Worm (Caenorhabditis elegans) whole organism, L3 larva: ENCODE measurements around the gene R12G8.1.

Experiments used
- elt-3 ChIP-seq, 3 experiments: fragments of 150-350 bp in 1 of 3; sonication (generic microtip) in 2 of 3; optimal IDR thresholded peaks; 2 replicates in 2 of 3; 4 replicates in 1 of 3; lab custom pipeline; 2014 to 2017; ENCODE audit warnings: missing biosample characterization in 3 of 3, missing genetic modification characterization in 3 of 3
- fkh-10 ChIP-seq: sonication (generic microtip); optimal IDR thresholded peaks from 2 replicates; lab custom pipeline; 2017; ENCODE audit warnings: missing biosample characterization, missing genetic modification reagents, missing genetic modification characterization
- lin-39 ChIP-seq: fragments of 150-350 bp; optimal IDR thresholded peaks from 2 replicates; lab custom pipeline; 2018; ENCODE audit warnings: missing biosample characterization, missing genetic modification reagents, missing genetic modification characterization
- nfya-1 ChIP-seq: sonication (generic microtip); optimal IDR thresholded peaks from 2 replicates; lab custom pipeline; 2017; ENCODE audit warnings: missing genetic modification characterization, mild to moderate bottlenecking, missing compliant biosample characterization, antibody characterized with exemption, moderate library complexity; ENCODE audit not compliant: insufficient read depth
- nhr-76 ChIP-seq: fragments of 150-350 bp; sonication (generic microtip); optimal IDR thresholded peaks from 5 replicates; lab custom pipeline; 2014; ENCODE audit warnings: missing biosample characterization, missing genetic modification characterization
- skn-1 ChIP-seq: fragments of 150-350 bp; optimal IDR thresholded peaks from 2 replicates; lab custom pipeline; 2014; ENCODE audit warnings: missing biosample characterization, missing genetic modification characterization
- snpc-4 ChIP-seq: fragments of 150-350 bp; optimal IDR thresholded peaks from 2 replicates; lab custom pipeline; 2014; ENCODE audit warnings: missing biosample characterization, missing genetic modification characterization
- ztf-11 ChIP-seq: fragments of 150-350 bp; optimal IDR thresholded peaks from 2 replicates; lab custom pipeline; 2014; ENCODE audit warnings: missing biosample characterization, missing genetic modification characterization

DNA sequence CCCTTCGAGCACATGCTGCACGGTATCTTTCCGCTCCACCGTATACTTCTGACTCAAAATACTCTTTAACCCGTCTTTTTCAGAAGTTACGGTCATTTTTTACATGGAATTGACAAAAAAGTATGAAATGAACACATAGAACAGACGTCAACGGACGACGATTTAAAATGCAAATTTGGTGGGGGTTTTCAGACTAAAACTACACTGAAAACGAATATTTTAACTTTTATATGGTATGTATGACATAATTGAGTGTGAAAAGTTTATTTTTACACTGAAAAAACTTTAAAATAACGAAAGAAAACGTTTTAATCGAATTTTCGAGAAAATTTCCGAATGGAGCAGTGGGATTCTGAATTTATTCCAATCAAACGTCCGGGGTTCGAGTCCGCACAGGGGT lies 2.1 kb downstream of the R12G8.1 start, which contains the start of gene twk-36:
- TF ChIP-seq skn-1 (tag; lab: Kevin White, UChicago) (no peak), nfya-1 (no peak), lin-39 (tag; lab: Kevin White, UChicago) (no peak), elt-3 (tag; optimal IDR thresholded peaks at IDR 0.05; lab: Kevin White, UChicago) (no peak), fkh-10 (GFP tag; lab: Kevin White, UChicago) (no peak), nhr-76 (tag; lab: Kevin White, UChicago) (no peak), snpc-4 (tag; lab: Kevin White, UChicago) (no peak), ztf-11 (no peak)
